Fruit fly (Drosophila melanogaster): ENCODE data around the gene CG31174.

- TF ChIP-seq Met (GFP tag; optimal IDR thresholded peaks at IDR 0.05) = no peak
- TF ChIP-seq CG16779 (tag; optimal IDR thresholded peaks at IDR 0.05) = no peak
- TF ChIP-seq spab (GFP tag; optimal IDR thresholded peaks at IDR 0.05) = no peak
- no peak for TF ChIP-seq Ets96B (tag; optimal IDR thresholded peaks at IDR 0.05)
- no peak for TF ChIP-seq CG15336 (GFP tag; IDR thresholded peaks at IDR 0.05)
- TF ChIP-seq salr (GFP tag; optimal IDR thresholded peaks at IDR 0.05) = no peak
- no peak for TF ChIP-seq CG10631 (GFP tag; optimal IDR thresholded peaks at IDR 0.05)
- TF ChIP-seq Lpt (GFP tag; optimal IDR thresholded peaks at IDR 0.05) = no peak
- no peak for TF ChIP-seq Blimp-1 (GFP tag; optimal IDR thresholded peaks at IDR 0.05)
- no peak for TF ChIP-seq CG11902 (GFP tag; optimal IDR thresholded peaks at IDR 0.05)
- TF ChIP-seq Sox102F (GFP tag; optimal IDR thresholded peaks at IDR 0.05) = no peak
- TF ChIP-seq ss (GFP tag; optimal IDR thresholded peaks at IDR 0.05) = no peak
- no peak for TF ChIP-seq Sox14 (GFP tag; optimal IDR thresholded peaks at IDR 0.05)
Measured at dm6 chr3R:21873439-21873838, 4.1 kb upstream of the CG31174 start, which contains the start of gene CG31178.

All from whole organism, prepupa.